Worm (Caenorhabditis elegans) whole organism, late embryonic: ENCODE measurements around the gene ZK177.9.

Experiments
- T23F11.4 ChIP-seq: fragments of 200-800 bp; sonication (Bioruptor generic); optimal IDR thresholded peaks from 2 replicates; lab custom pipeline; 2018; ENCODE audit warnings: mild to moderate bottlenecking, missing genetic modification characterization, missing compliant biosample characterization
- ceh-34 ChIP-seq: sonication (generic microtip); optimal IDR thresholded peaks from 2 replicates; lab custom pipeline; 2016; ENCODE audit warnings: mild to moderate bottlenecking, missing genetic modification characterization, missing compliant biosample characterization
- dve-1 ChIP-seq: sonication (generic microtip); optimal IDR thresholded peaks from 2 replicates; lab custom pipeline; 2017; ENCODE audit warnings: antibody characterized with exemption, mild to moderate bottlenecking, missing genetic modification characterization, missing compliant biosample characterization
- eyg-1 ChIP-seq: sonication (generic microtip); optimal IDR thresholded peaks from 2 replicates; lab custom pipeline; 2016; ENCODE audit warnings: missing genotype, missing genetic modification characterization, missing compliant biosample characterization
- fax-1 ChIP-seq: sonication (generic microtip); optimal IDR thresholded peaks from 2 replicates; lab custom pipeline; 2016; ENCODE audit warnings: missing genotype, missing genetic modification characterization, missing compliant biosample characterization
- gmeb-2 ChIP-seq: sonication (generic microtip); optimal IDR thresholded peaks from 2 replicates; lab custom pipeline; 2016; ENCODE audit warnings: missing genetic modification characterization, inconsistent platforms, missing compliant biosample characterization
- hlh-30 ChIP-seq: sonication (generic microtip); optimal IDR thresholded peaks from 2 replicates; lab custom pipeline; 2017; ENCODE audit warnings: antibody characterized with exemption, missing genetic modification characterization, missing compliant biosample characterization; ENCODE audit not compliant: insufficient read depth
- nhr-11 ChIP-seq: fragments of 150-350 bp; optimal IDR thresholded peaks from 2 replicates; lab custom pipeline; 2014; ENCODE audit warnings: missing biosample characterization, missing genetic modification characterization
- pha-4 ChIP-seq: fragments of 150-350 bp; optimal IDR thresholded peaks from 2 replicates; lab custom pipeline; 2018; ENCODE audit warnings: missing biosample characterization, missing genetic modification reagents, missing genetic modification characterization
- rnt-1 ChIP-seq: sonication (generic microtip); optimal IDR thresholded peaks from 2 replicates; lab custom pipeline; 2016; ENCODE audit warnings: missing genetic modification characterization, missing compliant biosample characterization
- sdc-2 ChIP-seq: sonication (generic microtip); optimal IDR thresholded peaks from 2 replicates; lab custom pipeline; 2016; ENCODE audit warnings: missing genotype, missing genetic modification characterization, missing compliant biosample characterization
- tbx-2 ChIP-seq: sonication (generic microtip); optimal IDR thresholded peaks from 2 replicates; lab custom pipeline; 2016; ENCODE audit warnings: missing genetic modification characterization, missing compliant biosample characterization
- unc-3 ChIP-seq, 2 experiments: fragments of 200-800 bp in 1 of 2; sonication (Bioruptor generic) in 1 of 2; sonication (generic microtip) in 1 of 2; conservative IDR thresholded peaks in 1 of 2; optimal IDR thresholded peaks in 1 of 2; 2 replicates each; pipeline versions ENCODE4 v1.3.6 to Lab custom; 2016 to 2022; ENCODE audit warnings: missing compliant biosample characterization in 2 of 2, missing genetic modification characterization in 2 of 2, missing genetic modification reagents in 1 of 2

DNA sequence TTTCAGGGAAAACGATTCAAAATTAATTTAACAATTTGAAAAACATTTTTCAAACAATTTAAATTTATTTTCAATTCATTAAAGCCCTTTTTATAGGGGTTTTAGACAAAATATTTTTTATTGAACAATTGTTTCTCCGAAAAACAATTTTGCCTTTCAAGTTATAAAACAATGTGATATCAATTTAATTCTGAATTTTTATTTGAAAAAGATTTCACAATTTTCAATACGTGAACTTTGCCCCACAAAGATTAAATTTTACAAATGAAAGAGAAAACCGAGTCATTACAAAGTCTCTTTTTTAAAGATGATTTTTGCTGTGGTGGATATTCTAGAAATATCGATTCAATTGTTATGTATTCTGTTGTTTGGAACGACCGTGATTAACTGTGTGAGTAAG is 1.4 kb upstream of the ZK177.9 start, which contains the start of gene ZK177.2:
- TF ChIP-seq dve-1 (tag; lab: Kevin White, UChicago) (no peak), hlh-30 (tag; lab: Kevin White, UChicago) (no peak), unc-3 (GFP tag; conservative IDR thresholded peaks at IDR 0.05; lab: Robert Waterston, UW) (no peak), unc-3 (tag; optimal IDR thresholded peaks at IDR 0.05; lab: Kevin White, UChicago) (no peak), pha-4 (tag; lab: Kevin White, UChicago) (no peak), nhr-11 (tag; lab: Kevin White, UChicago) (no peak), eyg-1 (no peak), gmeb-2 (tag; lab: Kevin White, UChicago) (no peak), sdc-2 (tag; lab: Kevin White, UChicago) (no peak), rnt-1 (tag; lab: Kevin White, UChicago) (no peak), T23F11.4 (no peak), fax-1 (tag; lab: Kevin White, UChicago) (no peak), tbx-2 (tag; lab: Kevin White, UChicago) (no peak), ceh-34 (tag; lab: Kevin White, UChicago) (no peak)
